Fruit fly (Drosophila melanogaster) whole organism, embryonic: Measurements from ENCODE around the gene CG33108.

Experiments
- Bgb ChIP-seq: fragments of 200-800 bp; sonication (Bioruptor generic); IDR thresholded peaks from 2 replicates; pipeline ENCODE4 v1.3.6; 2022; ENCODE audit warnings: missing biosample characterization, missing genetic modification characterization; ENCODE audit not compliant: partially characterized antibody
- CG10366 ChIP-seq: fragments of 200-800 bp; sonication (Bioruptor generic); IDR thresholded peaks from 2 replicates; pipeline ENCODE4 v1.3.6; 2022; ENCODE audit warnings: missing biosample characterization, missing genetic modification characterization
- CG10565 ChIP-seq: fragments of 200-800 bp; sonication (Bioruptor generic); optimal IDR thresholded peaks from 3 replicates; lab custom pipeline; 2016; ENCODE audit warnings: missing biosample characterization, mild to moderate bottlenecking, missing genetic modification characterization
- CG12942 ChIP-seq: fragments of 200-800 bp; sonication (Bioruptor generic); optimal IDR thresholded peaks from 3 replicates; lab custom pipeline; 2016; ENCODE audit warnings: missing biosample characterization, missing genetic modification characterization
- CG14965 ChIP-seq: fragments of 200-800 bp; sonication (Bioruptor generic); optimal IDR thresholded peaks from 2 replicates; lab custom pipeline; 2016; ENCODE audit warnings: missing biosample characterization, missing genetic modification characterization, borderline replicate concordance
- CG15073 ChIP-seq: fragments of 200-800 bp; sonication (Bioruptor generic); optimal IDR thresholded peaks from 2 replicates; lab custom pipeline; 2016; ENCODE audit warnings: missing biosample characterization, missing genetic modification characterization
- CG15601 ChIP-seq: fragments of 200-800 bp; sonication (Bioruptor generic); optimal IDR thresholded peaks from 3 replicates; lab custom pipeline; 2019; ENCODE audit warnings: missing biosample characterization, mild to moderate bottlenecking, missing genetic modification characterization, moderate library complexity
- CG17186 ChIP-seq: fragments of 200-800 bp; sonication (Bioruptor generic); optimal IDR thresholded peaks from 3 replicates; lab custom pipeline; 2017; ENCODE audit warnings: missing biosample characterization, missing genetic modification reagents, missing genetic modification characterization
- CG17328 ChIP-seq: fragments of 200-800 bp; sonication (Bioruptor generic); IDR thresholded peaks from 2 replicates; pipeline ENCODE4 v1.3.6; 2022; ENCODE audit warnings: missing biosample characterization, missing genetic modification characterization
- CG2199 ChIP-seq: fragments of 200-800 bp; sonication (Bioruptor generic); IDR thresholded peaks from 3 replicates; pipeline ENCODE4 v1.3.6; 2022; ENCODE audit warnings: missing biosample characterization, missing genetic modification characterization
- CG2202 ChIP-seq: fragments of 200-800 bp; sonication (Bioruptor generic); optimal IDR thresholded peaks from 2 replicates; lab custom pipeline; 2018; ENCODE audit warnings: missing biosample characterization, mild to moderate bottlenecking, missing genetic modification characterization
- CG3726 ChIP-seq: fragments of 200-800 bp; sonication (Bioruptor generic); IDR thresholded peaks from 3 replicates; pipeline ENCODE4, ENCODE4 v1.3.6; 2022; ENCODE audit warnings: missing biosample characterization, missing genetic modification characterization
- CG4854 ChIP-seq: fragments of 200-800 bp; sonication (Bioruptor generic); optimal IDR thresholded peaks from 2 replicates; lab custom pipeline; 2016; ENCODE audit warnings: missing biosample characterization, missing genetic modification characterization, inconsistent platforms
- CG6654 ChIP-seq: fragments of 200-800 bp; sonication (Bioruptor generic); optimal IDR thresholded peaks from 2 replicates; lab custom pipeline; 2017; ENCODE audit warnings: missing biosample characterization, mild to moderate bottlenecking, missing genetic modification characterization
- CG7928 ChIP-seq: fragments of 200-800 bp; sonication (Bioruptor generic); optimal IDR thresholded peaks from 2 replicates; lab custom pipeline; 2017; ENCODE audit warnings: missing biosample characterization, mild to moderate bottlenecking, missing genetic modification characterization
- CG9437 ChIP-seq: fragments of 200-800 bp; sonication (Bioruptor generic); optimal IDR thresholded peaks from 2 replicates; lab custom pipeline; 2018; ENCODE audit warnings: missing biosample characterization, mild to moderate bottlenecking, missing genetic modification characterization
- CTCF ChIP-seq: fragments of 200-800 bp; sonication (Bioruptor generic); optimal IDR thresholded peaks from 2 replicates; lab custom pipeline; 2017; ENCODE audit warnings: missing biosample characterization, mild to moderate bottlenecking, missing genetic modification characterization, moderate library complexity
- CoRest ChIP-seq: fragments of 200-800 bp; sonication (Bioruptor generic); optimal IDR thresholded peaks from 3 replicates; lab custom pipeline; 2018; ENCODE audit warnings: missing biosample characterization, mild to moderate bottlenecking, missing genetic modification characterization, moderate library complexity
- D ChIP-seq, 2 experiments: fragments of 200-800 bp in 1 of 2; fragments of >200 bp in 1 of 2; sonication (Bioruptor generic) in 1 of 2; optimal IDR thresholded peaks; 2 replicates in 1 of 2; 3 replicates in 1 of 2; lab custom pipeline; 2017; ENCODE audit warnings: mild to moderate bottlenecking in 1 of 2, missing biosample characterization in 1 of 2, missing genetic modification characterization in 1 of 2, missing genetic modification reagents in 1 of 2
- Dip2 ChIP-seq: fragments of 200-800 bp; sonication (Bioruptor generic); IDR thresholded peaks from 2 replicates; pipeline ENCODE4 v1.3.6; 2022; ENCODE audit warnings: missing biosample characterization, missing genetic modification characterization
- Dip3 ChIP-seq: fragments of 200-800 bp; sonication (Bioruptor generic); optimal IDR thresholded peaks from 3 replicates; lab custom pipeline; 2016; ENCODE audit warnings: missing biosample characterization, missing genetic modification characterization
- Fer1 ChIP-seq: fragments of 200-800 bp; sonication (Bioruptor generic); optimal IDR thresholded peaks from 2 replicates; lab custom pipeline; 2017; ENCODE audit warnings: missing biosample characterization, mild to moderate bottlenecking, missing genetic modification characterization
- Gug ChIP-seq: fragments of 200-800 bp; sonication (Bioruptor generic); IDR thresholded peaks from 4 replicates; pipeline ENCODE4 v1.3.6; 2022; ENCODE audit warnings: missing biosample characterization, missing genetic modification characterization
- H2.0 ChIP-seq: fragments of 200-800 bp; sonication (Bioruptor generic); IDR thresholded peaks from 2 replicates; pipeline ENCODE4 v1.3.6; 2022; ENCODE audit warnings: missing biosample characterization, missing genetic modification characterization
- HmgZ ChIP-seq: fragments of 200-800 bp; sonication (Bioruptor generic); optimal IDR thresholded peaks from 2 replicates; lab custom pipeline; 2018; ENCODE audit warnings: missing biosample characterization, mild to moderate bottlenecking, missing genetic modification characterization
- Hr39 ChIP-seq: fragments of >200 bp; optimal IDR thresholded peaks from 2 replicates; lab custom pipeline; 2017
- Lim3 ChIP-seq: fragments of 200-800 bp; sonication (Bioruptor generic); IDR thresholded peaks from 2 replicates; pipeline ENCODE4 v1.3.6; 2022; ENCODE audit warnings: missing biosample characterization, missing genetic modification characterization
- NC2α ChIP-seq: fragments of 200-800 bp; sonication (Bioruptor generic); optimal IDR thresholded peaks from 2 replicates; lab custom pipeline; 2016; ENCODE audit warnings: missing biosample characterization, missing genetic modification characterization
- Oaz ChIP-seq: fragments of 200-800 bp; sonication (Bioruptor generic); IDR thresholded peaks from 2 replicates; pipeline ENCODE4 v1.3.6; 2022; ENCODE audit warnings: missing biosample characterization, missing genetic modification characterization
- PHDP ChIP-seq: fragments of 200-800 bp; sonication (Bioruptor generic); optimal IDR thresholded peaks from 3 replicates; lab custom pipeline; 2018; ENCODE audit warnings: missing biosample characterization, mild to moderate bottlenecking, missing genetic modification characterization, moderate library complexity
- Stat92E ChIP-seq, 3 experiments: fragments of >200 bp in 2 of 3; fragments of 200-800 bp in 1 of 3; sonication (Bioruptor generic) in 1 of 3; optimal IDR thresholded peaks; 2 replicates each; lab custom pipeline; 2017 to 2019; ENCODE audit warnings: missing biosample characterization in 3 of 3, missing genetic modification characterization in 3 of 3, mild to moderate bottlenecking in 1 of 3, moderate library complexity in 1 of 3
- ara ChIP-seq: fragments of 200-800 bp; sonication (Bioruptor generic); IDR thresholded peaks from 2 replicates; pipeline ENCODE4 v1.3.6; 2022; ENCODE audit warnings: missing biosample characterization, missing genetic modification characterization
- bbx ChIP-seq: fragments of 200-800 bp; sonication (Bioruptor generic); IDR thresholded peaks from 2 replicates; pipeline ENCODE4 v1.3.6; 2022; ENCODE audit warnings: missing biosample characterization, missing genetic modification characterization; ENCODE audit not compliant: partially characterized antibody
- caup ChIP-seq: fragments of 200-800 bp; sonication (Bioruptor generic); optimal IDR thresholded peaks from 3 replicates; lab custom pipeline; 2017; ENCODE audit warnings: missing biosample characterization, mild to moderate bottlenecking, missing genetic modification characterization, moderate library complexity; ENCODE audit not compliant: severe bottlenecking
- corto ChIP-seq: fragments of 200-800 bp; sonication (Bioruptor generic); optimal IDR thresholded peaks from 2 replicates; lab custom pipeline; 2016; ENCODE audit warnings: missing biosample characterization, mild to moderate bottlenecking, missing genetic modification characterization, moderate library complexity
- dpn ChIP-seq, 2 experiments: fragments of 200-800 bp; sonication (Bioruptor generic); optimal IDR thresholded peaks; 3 replicates each; lab custom pipeline; 2016; ENCODE audit warnings: missing biosample characterization in 2 of 2, missing genetic modification characterization in 2 of 2
- emc ChIP-seq: fragments of 200-800 bp; sonication (Bioruptor generic); optimal IDR thresholded peaks from 2 replicates; lab custom pipeline; 2016; ENCODE audit warnings: missing biosample characterization, missing genetic modification characterization
- gsb-n ChIP-seq: fragments of 200-800 bp; sonication (Bioruptor generic); optimal IDR thresholded peaks from 3 replicates; lab custom pipeline; 2018; ENCODE audit warnings: missing biosample characterization, mild to moderate bottlenecking, missing genetic modification characterization
- insv ChIP-seq, 2 experiments: fragments of 200-800 bp; sonication (Bioruptor generic); optimal IDR thresholded peaks; 3 replicates each; lab custom pipeline; 2016 to 2018; ENCODE audit warnings: missing biosample characterization in 2 of 2, missing genetic modification characterization in 2 of 2
- kni ChIP-seq: fragments of 200-800 bp; sonication (Bioruptor generic); optimal IDR thresholded peaks from 3 replicates; lab custom pipeline; 2017; ENCODE audit warnings: mild to moderate bottlenecking, missing biosample characterization, missing genetic modification reagents, missing genetic modification characterization
- nerfin-1 ChIP-seq: fragments of 200-800 bp; sonication (Bioruptor generic); optimal IDR thresholded peaks from 3 replicates; lab custom pipeline; 2019; ENCODE audit warnings: missing biosample characterization, mild to moderate bottlenecking, missing genetic modification characterization, moderate library complexity
- pho ChIP-seq: fragments of 200-800 bp; sonication (Bioruptor generic); optimal IDR thresholded peaks from 2 replicates; lab custom pipeline; 2016; ENCODE audit warnings: missing biosample characterization, missing genetic modification characterization
- prd ChIP-seq, 3 experiments: fragments of >200 bp in 2 of 3; fragments of 200-800 bp in 1 of 3; sonication (Bioruptor generic) in 1 of 3; optimal IDR thresholded peaks in 2 of 3; IDR thresholded peaks in 1 of 3; 2 replicates in 2 of 3; 3 replicates in 1 of 3; pipeline versions ENCODE4 v1.3.6 to Lab custom; 2017 to 2022; ENCODE audit warnings: missing biosample characterization in 1 of 3, missing genetic modification characterization in 1 of 3
- rib ChIP-seq: fragments of 200-800 bp; sonication (Bioruptor generic); IDR thresholded peaks from 2 replicates; pipeline ENCODE4 v1.3.6; 2022; ENCODE audit warnings: missing biosample characterization, missing genetic modification characterization
- scrt ChIP-seq: fragments of 200-800 bp; sonication (Bioruptor generic); optimal IDR thresholded peaks from 2 replicates; lab custom pipeline; 2018; ENCODE audit warnings: missing biosample characterization, mild to moderate bottlenecking, missing genetic modification characterization, moderate library complexity
- seq ChIP-seq: fragments of 200-800 bp; sonication (Bioruptor generic); IDR thresholded peaks from 2 replicates; pipeline ENCODE4 v1.3.6; 2022; ENCODE audit warnings: missing biosample characterization, missing genetic modification characterization
- sim ChIP-seq: fragments of 200-800 bp; sonication (Bioruptor generic); IDR thresholded peaks from 2 replicates; pipeline ENCODE4 v1.3.6; 2022; ENCODE audit warnings: missing biosample characterization, missing genetic modification characterization
- sob ChIP-seq: fragments of 200-800 bp; sonication (Bioruptor generic); IDR thresholded peaks from 2 replicates; pipeline ENCODE4 v1.3.6; 2022; ENCODE audit warnings: missing biosample characterization, missing genetic modification characterization
- tna ChIP-seq: fragments of 200-800 bp; sonication (Bioruptor generic); IDR thresholded peaks from 2 replicates; pipeline ENCODE4 v1.3.6; 2022; ENCODE audit warnings: missing biosample characterization, missing genetic modification characterization; ENCODE audit not compliant: partially characterized antibody
- toy ChIP-seq: fragments of 200-800 bp; sonication (Bioruptor generic); IDR thresholded peaks from 2 replicates; pipeline ENCODE4 v1.3.6; 2022; ENCODE audit warnings: missing biosample characterization, missing genetic modification characterization

The CG33108 gene

DNA sequence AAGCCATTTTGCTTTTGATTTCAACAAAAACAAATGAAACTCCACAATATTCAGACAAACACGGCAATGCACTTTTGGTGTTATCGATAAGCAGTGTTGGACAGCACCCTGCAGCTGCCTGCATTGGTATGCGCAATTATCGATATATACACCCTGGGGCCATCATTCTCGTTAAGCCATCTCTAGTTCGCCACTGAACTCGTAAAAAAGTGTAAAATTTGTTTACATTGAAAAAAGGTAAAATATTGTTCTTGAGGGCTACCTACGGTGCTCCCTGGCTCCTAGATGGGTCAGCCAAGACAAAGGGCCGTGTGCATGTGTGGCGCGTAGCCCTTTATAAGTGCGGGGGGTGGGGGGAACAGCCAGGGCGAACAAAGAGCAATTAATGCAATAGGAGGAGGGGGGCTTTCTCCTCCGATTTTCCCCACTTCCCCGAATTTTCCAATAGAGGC lies 9.0 kb upstream of the CG33108 start, which contains the start of the genes CG13603 and CG5902 (continued):
- TF ChIP-seq CG7928 = no peak
- no peak for TF ChIP-seq CG14965 (GFP tag; lab: Kevin White, UChicago)
- no peak for TF ChIP-seq CG6654
- TF ChIP-seq Dip3 = peak; percentile 35
- no peak for TF ChIP-seq scrt (GFP tag; lab: Kevin White, UChicago)
- TF ChIP-seq HmgZ (tag; lab: Kevin White, UChicago) = peak; percentile 70
- no peak for TF ChIP-seq prd (optimal IDR thresholded peaks at IDR 0.05; lab: Kevin White, UChicago)
- TF ChIP-seq prd (GFP tag; IDR thresholded peaks at IDR 0.05; lab: Robert Waterston, UW) = 0 out of 3 replicates have a peak, but pooled peaks have one; percentile 14
- TF ChIP-seq CG10366 (GFP tag; lab: Robert Waterston, UW) = peak; percentile 37
- TF ChIP-seq pho (GFP tag; lab: Kevin White, UChicago) = peak; percentile 52
- peak; percentile 44 for TF ChIP-seq CG4854 (GFP tag; lab: Kevin White, UChicago)
- no peak for TF ChIP-seq rib
- no peak for TF ChIP-seq emc (GFP tag; lab: Kevin White, UChicago)
- no peak for TF ChIP-seq seq (GFP tag; lab: Robert Waterston, UW)
- no peak for TF ChIP-seq Hr39 (lab: Kevin White, UChicago)
- no peak for TF ChIP-seq corto (GFP tag; lab: Kevin White, UChicago)
- TF ChIP-seq D (optimal IDR thresholded peaks at IDR 0.05; lab: Kevin White, UChicago) = peak; percentile 26
- TF ChIP-seq D (GFP tag; optimal IDR thresholded peaks at IDR 0.05; lab: Kevin White, UChicago) = no peak
- peak; percentile 96 for TF ChIP-seq CG17186 (GFP tag; lab: Kevin White, UChicago)
- peak; percentile 99 for TF ChIP-seq nerfin-1 (tag; lab: Kevin White, UChicago)
- TF ChIP-seq CG15073 = no peak
- TF ChIP-seq Fer1 = no peak
- TF ChIP-seq CG9437 (GFP tag; lab: Kevin White, UChicago) = no peak
- TF ChIP-seq Oaz (GFP tag; lab: Robert Waterston, UW) = no peak
- no peak for TF ChIP-seq insv (GFP tag; optimal IDR thresholded peaks at IDR 0.05; lab: Kevin White, UChicago)
- no peak for TF ChIP-seq CoRest (tag; lab: Kevin White, UChicago)
- TF ChIP-seq CTCF (GFP tag; lab: Kevin White, UChicago) = no peak
- no peak for TF ChIP-seq kni (GFP tag; lab: Kevin White, UChicago)
- 0 out of 3 replicates have a peak, but pooled peaks have one; percentile 31 for TF ChIP-seq CG2199
- 0 out of 2 replicates have a peak, but pooled peaks have one; percentile 48 for TF ChIP-seq sob
- peak; percentile 39 for TF ChIP-seq CG12942 (GFP tag; lab: Kevin White, UChicago)
- TF ChIP-seq CG17328 = peak; percentile 39; the same call in 1 of the 2 replicates
- peak; percentile 55 for TF ChIP-seq tna (GFP tag; lab: Robert Waterston, UW)
- TF ChIP-seq ara = no peak
- no peak for TF ChIP-seq caup (GFP tag; lab: Kevin White, UChicago)
- TF ChIP-seq CG3726 (GFP tag; lab: Robert Waterston, UW) = no peak
- no peak for TF ChIP-seq NC2α (GFP tag; lab: Kevin White, UChicago)
- peak; percentile 10 for TF ChIP-seq CG2202 (tag; lab: Kevin White, UChicago)
- TF ChIP-seq Lim3 (GFP tag; lab: Robert Waterston, UW) = no peak
- peak; percentile 11; the same call in 1 of the 2 replicates for TF ChIP-seq H2.0 (GFP tag; lab: Robert Waterston, UW)
- no peak for TF ChIP-seq CG15601
- no peak for TF ChIP-seq Dip2 (GFP tag; lab: Robert Waterston, UW)
- TF ChIP-seq Gug (GFP tag; lab: Robert Waterston, UW) = peak; percentile 44; the same call in 1 of the 4 replicates
- peak; percentile 90 for TF ChIP-seq Bgb (GFP tag; lab: Robert Waterston, UW)
- TF ChIP-seq bbx (GFP tag; lab: Robert Waterston, UW) = peak; percentile 88
- no peak for TF ChIP-seq sim (GFP tag; lab: Robert Waterston, UW)
- peak; percentile 60 to 62 for TF ChIP-seq dpn (GFP tag; optimal IDR thresholded peaks at IDR 0.05; lab: Kevin White, UChicago)
- TF ChIP-seq Stat92E (GFP tag; optimal IDR thresholded peaks at IDR 0.05; lab: Kevin White, UChicago) = peak in 1 of 3 experiments; percentile 47
- TF ChIP-seq toy (GFP tag; lab: Robert Waterston, UW) = no peak
- TF ChIP-seq PHDP = no peak
- no peak for TF ChIP-seq gsb-n (tag; lab: Kevin White, UChicago)
- no peak for TF ChIP-seq CG10565 (GFP tag; lab: Kevin White, UChicago)
